Worm (Caenorhabditis elegans) whole organism, young adult: Measurements from ENCODE around the gene Y97E10AL.1.

Experiments
- dpl-1 ChIP-seq: fragments of 150-350 bp; optimal IDR thresholded peaks from 2 replicates; lab custom pipeline; 2014; ENCODE audit warnings: missing biosample characterization, missing genetic modification reagents, missing genetic modification characterization
- hlh-26 ChIP-seq: fragments of 200-800 bp; sonication (Bioruptor generic); conservative IDR thresholded peaks from 2 replicates; pipeline ENCODE4 v1.3.6; 2022; ENCODE audit warnings: missing genetic modification reagents, missing genetic modification characterization, missing compliant biosample characterization
- pha-4 ChIP-seq: fragments of 150-350 bp; sonication (generic microtip); optimal IDR thresholded peaks from 2 replicates; lab custom pipeline; 2014; ENCODE audit warnings: missing biosample characterization, missing genetic modification reagents, missing genetic modification characterization

DNA sequence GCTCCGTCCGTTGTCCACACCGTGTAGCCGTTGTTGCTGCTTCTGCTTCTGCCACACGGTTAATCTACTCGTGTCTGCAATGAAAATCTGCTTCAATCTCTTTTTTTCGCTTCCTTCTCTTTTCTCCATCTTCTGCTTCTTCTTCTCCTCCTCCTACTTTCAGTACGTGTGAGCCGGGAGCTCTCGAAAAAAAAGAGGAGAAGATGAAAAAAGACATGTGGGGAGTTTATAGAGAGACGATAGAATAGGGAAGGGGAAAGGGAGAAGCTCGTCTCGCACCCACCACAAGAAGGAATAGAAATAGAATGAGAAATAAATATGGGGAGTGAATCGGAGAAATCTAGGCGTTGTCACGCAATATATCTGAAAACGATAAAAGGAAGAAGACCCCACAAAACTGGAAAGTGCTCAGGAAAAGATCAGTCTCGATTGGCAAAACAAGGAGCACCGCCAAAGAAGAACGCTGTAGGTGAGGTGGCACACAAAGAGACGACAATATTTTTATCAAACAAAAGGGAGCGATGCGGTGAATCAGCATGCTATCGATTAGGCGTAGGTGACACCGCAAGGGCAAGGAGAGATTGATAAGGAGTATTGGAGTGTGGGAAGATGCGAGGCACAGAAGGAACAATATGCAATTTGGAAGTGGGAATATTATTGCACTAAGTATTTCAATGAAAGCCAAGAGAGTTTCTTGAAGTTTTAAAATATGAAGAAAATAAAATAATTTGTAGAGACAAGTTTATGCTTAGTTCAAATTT, 8.1 kb upstream of the Y97E10AL.1 start, which contains the start of gene let-413:
- TF ChIP-seq dpl-1 (GFP tag; lab: Kevin White, UChicago): no peak
- TF ChIP-seq hlh-26: no peak
- TF ChIP-seq pha-4 (tag; lab: Kevin White, UChicago): no peak
